Fruit fly (Drosophila melanogaster) whole organism, embryonic: Measurements from ENCODE around the gene CG7611.

Experiments used
- BEAF-32 ChIP-seq: fragments of 200-800 bp; sonication (Bioruptor generic); optimal IDR thresholded peaks from 3 replicates; lab custom pipeline; 2017; ENCODE audit warnings: missing biosample characterization, missing genetic modification characterization, mild to moderate bottlenecking, moderate library complexity, missing genetic modification reagents
- CG10431 ChIP-seq: fragments of 200-800 bp; sonication (Bioruptor generic); optimal IDR thresholded peaks from 3 replicates; lab custom pipeline; 2018; ENCODE audit warnings: missing biosample characterization, mild to moderate bottlenecking, missing genetic modification characterization
- CG13894 ChIP-seq: fragments of 200-800 bp; sonication (Bioruptor generic); optimal IDR thresholded peaks from 3 replicates; lab custom pipeline; 2018; ENCODE audit warnings: missing biosample characterization, mild to moderate bottlenecking, missing genetic modification characterization, moderate library complexity
- CG14710 ChIP-seq: fragments of 200-800 bp; sonication (Bioruptor generic); optimal IDR thresholded peaks from 3 replicates; lab custom pipeline; 2019; ENCODE audit warnings: missing biosample characterization, mild to moderate bottlenecking, missing genetic modification characterization, moderate library complexity
- CG15514 ChIP-seq: fragments of 200-800 bp; sonication (Bioruptor generic); optimal IDR thresholded peaks from 3 replicates; lab custom pipeline; 2017; ENCODE audit warnings: missing biosample characterization, missing genetic modification characterization, mild to moderate bottlenecking, moderate library complexity, missing genetic modification reagents
- CG15696 ChIP-seq: fragments of 200-800 bp; sonication (Bioruptor generic); optimal IDR thresholded peaks from 2 replicates; lab custom pipeline; 2019; ENCODE audit warnings: missing biosample characterization, mild to moderate bottlenecking, missing genetic modification characterization, moderate library complexity
- CG1603 ChIP-seq: fragments of 200-800 bp; sonication (Bioruptor generic); optimal IDR thresholded peaks from 2 replicates; lab custom pipeline; 2019; ENCODE audit warnings: missing biosample characterization, mild to moderate bottlenecking, missing genetic modification characterization, moderate library complexity
- CG16863 ChIP-seq: fragments of 200-800 bp; sonication (Bioruptor generic); optimal IDR thresholded peaks from 3 replicates; lab custom pipeline; 2016; ENCODE audit warnings: missing biosample characterization, missing genetic modification characterization
- CG34422 ChIP-seq: fragments of 200-800 bp; sonication (Bioruptor generic); IDR thresholded peaks from 3 replicates; pipeline ENCODE4 v1.3.6; 2022; ENCODE audit warnings: missing biosample characterization, missing genetic modification characterization
- CG4328 ChIP-seq: fragments of 200-800 bp; sonication (Bioruptor generic); optimal IDR thresholded peaks from 3 replicates; lab custom pipeline; 2017; ENCODE audit warnings: missing biosample characterization, missing genetic modification reagents, missing genetic modification characterization
- CG43689 ChIP-seq: fragments of 200-800 bp; sonication (Bioruptor generic); IDR thresholded peaks from 2 replicates; pipeline ENCODE4 v1.3.6; 2022; ENCODE audit warnings: missing biosample characterization, missing genetic modification characterization
- CG4424 ChIP-seq: fragments of 200-800 bp; sonication (Bioruptor generic); optimal IDR thresholded peaks from 3 replicates; lab custom pipeline; 2016; ENCODE audit warnings: missing biosample characterization, missing genetic modification characterization
- CG4820 ChIP-seq: fragments of 200-800 bp; sonication (Bioruptor generic); optimal IDR thresholded peaks from 3 replicates; lab custom pipeline; 2016; ENCODE audit warnings: missing biosample characterization, missing genetic modification characterization
- Camta ChIP-seq: fragments of 200-800 bp; sonication (Bioruptor generic); optimal IDR thresholded peaks from 2 replicates; lab custom pipeline; 2016; ENCODE audit warnings: missing biosample characterization, missing genetic modification characterization
- D19A ChIP-seq: fragments of 200-800 bp; optimal IDR thresholded peaks from 3 replicates; lab custom pipeline; 2019; ENCODE audit warnings: missing biosample characterization, mild to moderate bottlenecking, missing genetic modification characterization, moderate library complexity
- Dad ChIP-seq: fragments of 200-800 bp; sonication (Bioruptor generic); optimal IDR thresholded peaks from 3 replicates; lab custom pipeline; 2016; ENCODE audit warnings: missing biosample characterization, missing genetic modification characterization
- Dip2 ChIP-seq: fragments of 200-800 bp; sonication (Bioruptor generic); IDR thresholded peaks from 2 replicates; pipeline ENCODE4 v1.3.6; 2022; ENCODE audit warnings: missing biosample characterization, missing genetic modification characterization
- E2f1 ChIP-seq: fragments of 200-800 bp; sonication (Bioruptor generic); IDR thresholded peaks from 2 replicates; pipeline ENCODE4 v1.3.6; 2022; ENCODE audit warnings: missing biosample characterization, missing genetic modification characterization
- Fer2 ChIP-seq: fragments of 200-800 bp; sonication (Bioruptor generic); optimal IDR thresholded peaks from 2 replicates; lab custom pipeline; 2018; ENCODE audit warnings: missing biosample characterization, mild to moderate bottlenecking, missing genetic modification characterization, moderate library complexity
- HmgD ChIP-seq: fragments of 200-800 bp; sonication (Bioruptor generic); optimal IDR thresholded peaks from 3 replicates; lab custom pipeline; 2016; ENCODE audit warnings: missing biosample characterization, missing genetic modification characterization
- MESR4 ChIP-seq: fragments of 200-800 bp; sonication (Bioruptor generic); optimal IDR thresholded peaks from 2 replicates; lab custom pipeline; 2018; ENCODE audit warnings: missing biosample characterization, mild to moderate bottlenecking, missing genetic modification characterization, moderate library complexity
- Max ChIP-seq: fragments of 200-800 bp; sonication (Bioruptor generic); optimal IDR thresholded peaks from 2 replicates; lab custom pipeline; 2016; ENCODE audit warnings: missing biosample characterization, mild to moderate bottlenecking, missing genetic modification characterization
- Myb ChIP-seq: fragments of 200-800 bp; sonication (Bioruptor generic); optimal IDR thresholded peaks from 2 replicates; lab custom pipeline; 2016; ENCODE audit warnings: missing biosample characterization, missing genetic modification characterization
- Nf-YC ChIP-seq: fragments of 200-800 bp; optimal IDR thresholded peaks from 3 replicates; lab custom pipeline; 2019; ENCODE audit warnings: missing biosample characterization, mild to moderate bottlenecking, missing genetic modification characterization, moderate library complexity
- Opbp ChIP-seq: fragments of 200-800 bp; sonication (Bioruptor generic); IDR thresholded peaks from 3 replicates; pipeline ENCODE4 v1.3.6; 2022; ENCODE audit warnings: missing biosample characterization, missing genetic modification characterization; ENCODE audit not compliant: partially characterized antibody
- YL-1 ChIP-seq: fragments of 200-800 bp; sonication (Bioruptor generic); optimal IDR thresholded peaks from 3 replicates; lab custom pipeline; 2017; ENCODE audit warnings: missing biosample characterization, mild to moderate bottlenecking, missing genetic modification characterization
- ase ChIP-seq: fragments of 200-800 bp; sonication (Bioruptor generic); IDR thresholded peaks from 3 replicates; pipeline ENCODE4 v1.3.6; 2022; ENCODE audit warnings: missing biosample characterization, missing genetic modification characterization
- br ChIP-seq: fragments of >200 bp; optimal IDR thresholded peaks from 2 replicates; lab custom pipeline; 2017
- caup ChIP-seq: fragments of 200-800 bp; sonication (Bioruptor generic); optimal IDR thresholded peaks from 3 replicates; lab custom pipeline; 2017; ENCODE audit warnings: missing biosample characterization, mild to moderate bottlenecking, missing genetic modification characterization, moderate library complexity; ENCODE audit not compliant: severe bottlenecking
- cg ChIP-seq: fragments of 200-800 bp; sonication (Bioruptor generic); optimal IDR thresholded peaks from 3 replicates; lab custom pipeline; 2019; ENCODE audit warnings: missing biosample characterization, mild to moderate bottlenecking, missing genetic modification characterization, moderate library complexity
- chinmo ChIP-seq: fragments of 200-800 bp; sonication (Bioruptor generic); IDR thresholded peaks from 4 replicates; pipeline ENCODE4 v1.3.6; 2022; ENCODE audit warnings: missing biosample characterization, missing genetic modification characterization; ENCODE audit not compliant: partially characterized antibody
- chm ChIP-seq: fragments of 200-800 bp; sonication (Bioruptor generic); IDR thresholded peaks from 2 replicates; pipeline ENCODE4 v1.3.6; 2022; ENCODE audit warnings: missing biosample characterization, missing genetic modification characterization
- croc ChIP-seq: fragments of 200-800 bp; sonication (Bioruptor generic); conservative IDR thresholded peaks from 3 replicates; pipeline ENCODE4 v1.3.6; 2022; ENCODE audit warnings: missing biosample characterization, missing genetic modification characterization
- dimm ChIP-seq: fragments of 200-800 bp; sonication (Bioruptor generic); IDR thresholded peaks from 2 replicates; pipeline ENCODE4 v1.3.6; 2022; ENCODE audit warnings: missing biosample characterization, missing genetic modification characterization
- exex ChIP-seq: fragments of 200-800 bp; sonication (Bioruptor generic); optimal IDR thresholded peaks from 4 replicates; lab custom pipeline; 2018; ENCODE audit warnings: missing biosample characterization, mild to moderate bottlenecking, missing genetic modification characterization, moderate library complexity
- gsb-n ChIP-seq: fragments of 200-800 bp; sonication (Bioruptor generic); optimal IDR thresholded peaks from 3 replicates; lab custom pipeline; 2018; ENCODE audit warnings: missing biosample characterization, mild to moderate bottlenecking, missing genetic modification characterization
- lbe ChIP-seq: fragments of 200-800 bp; sonication (Bioruptor generic); optimal IDR thresholded peaks from 2 replicates; lab custom pipeline; 2016; ENCODE audit warnings: missing biosample characterization, mild to moderate bottlenecking, missing genetic modification characterization
- mld ChIP-seq: fragments of 200-800 bp; sonication (Bioruptor generic); IDR thresholded peaks from 3 replicates; pipeline ENCODE4 v1.3.6; 2022; ENCODE audit warnings: missing biosample characterization, missing genetic modification characterization; ENCODE audit not compliant: partially characterized antibody
- phol ChIP-seq: fragments of 200-800 bp; sonication (Bioruptor generic); optimal IDR thresholded peaks from 3 replicates; lab custom pipeline; 2018; ENCODE audit warnings: missing biosample characterization, mild to moderate bottlenecking, missing genetic modification characterization, moderate library complexity
- scrt ChIP-seq: fragments of 200-800 bp; sonication (Bioruptor generic); optimal IDR thresholded peaks from 2 replicates; lab custom pipeline; 2018; ENCODE audit warnings: missing biosample characterization, mild to moderate bottlenecking, missing genetic modification characterization, moderate library complexity
- shn ChIP-seq: fragments of 200-800 bp; sonication (Bioruptor generic); optimal IDR thresholded peaks from 3 replicates; lab custom pipeline; 2016; ENCODE audit warnings: missing biosample characterization, missing genetic modification characterization
- slp2 ChIP-seq: fragments of 200-800 bp; sonication (Bioruptor generic); optimal IDR thresholded peaks from 2 replicates; lab custom pipeline; 2016; ENCODE audit warnings: missing biosample characterization, missing genetic modification characterization
- sna ChIP-seq: fragments of 200-800 bp; sonication (Bioruptor generic); IDR thresholded peaks from 2 replicates; pipeline ENCODE4 v1.3.6; 2022; ENCODE audit warnings: missing biosample characterization, missing genetic modification characterization; ENCODE audit not compliant: partially characterized antibody
- so ChIP-seq: fragments of 200-800 bp; sonication (Bioruptor generic); IDR thresholded peaks from 3 replicates; pipeline ENCODE4 v1.3.6; 2022; ENCODE audit warnings: missing biosample characterization, missing genetic modification characterization
- trem ChIP-seq: fragments of 200-800 bp; optimal IDR thresholded peaks from 3 replicates; lab custom pipeline; 2019; ENCODE audit warnings: missing biosample characterization, mild to moderate bottlenecking, missing genetic modification characterization, moderate library complexity
- usp ChIP-seq: fragments of >200 bp; optimal IDR thresholded peaks from 2 replicates; lab custom pipeline; 2017; ENCODE audit warnings: missing biosample characterization, missing genetic modification characterization
- yki ChIP-seq: fragments of >200 bp; optimal IDR thresholded peaks from 3 replicates; lab custom pipeline; 2018

The CG7611 gene

dm6 chr3L:21523059-21523836 lies at the start of gene CG7611 (continued):
- TF ChIP-seq so (GFP tag; lab: Robert Waterston, UW) = no peak
- TF ChIP-seq Nf-YC (tag; lab: Kevin White, UChicago) = no peak
- TF ChIP-seq D19A (tag; lab: Kevin White, UChicago) = peak; percentile 24
- TF ChIP-seq CG43689 (GFP tag; lab: Robert Waterston, UW) = no peak
- TF ChIP-seq CG4424 = no peak
- TF ChIP-seq CG10431 = peak; percentile 79
- TF ChIP-seq CG16863 = no peak
- TF ChIP-seq exex (tag; lab: Kevin White, UChicago) = no peak
- TF ChIP-seq BEAF-32 (GFP tag; lab: Kevin White, UChicago) = peak; percentile 35
- TF ChIP-seq CG4820 (GFP tag; lab: Kevin White, UChicago) = no peak
- no peak for TF ChIP-seq CG15514 (GFP tag; lab: Kevin White, UChicago)
- peak; percentile 50 for TF ChIP-seq sna (GFP tag; lab: Robert Waterston, UW)
- TF ChIP-seq chm (GFP tag; lab: Robert Waterston, UW) = no peak
- TF ChIP-seq CG1603 (tag; lab: Kevin White, UChicago) = peak; percentile 29
- no peak for TF ChIP-seq dimm (GFP tag; lab: Robert Waterston, UW)
- no peak for TF ChIP-seq Fer2
- no peak for TF ChIP-seq Max
- TF ChIP-seq CG34422 (GFP tag; lab: Robert Waterston, UW) = no peak; the same call in 2 of the 3 replicates
- TF ChIP-seq slp2 (GFP tag; lab: Kevin White, UChicago) = no peak
- no peak for TF ChIP-seq br (lab: Kevin White, UChicago)
- no peak for TF ChIP-seq gsb-n
- peak; percentile 15 for TF ChIP-seq phol
- TF ChIP-seq lbe (GFP tag; lab: Kevin White, UChicago) = peak; percentile 11
- no peak for TF ChIP-seq Camta (GFP tag; lab: Kevin White, UChicago)
- peak; percentile 52 for TF ChIP-seq trem (tag; lab: Kevin White, UChicago)
- TF ChIP-seq yki (lab: Kevin White, UChicago) = no peak
- TF ChIP-seq CG15696 (tag; lab: Kevin White, UChicago) = no peak
- TF ChIP-seq cg (GFP tag; lab: Kevin White, UChicago) = peak; percentile 66
- peak; percentile 35 for TF ChIP-seq CG14710 (tag; lab: Kevin White, UChicago)
- no peak for TF ChIP-seq ase
- TF ChIP-seq Dip2 (GFP tag; lab: Robert Waterston, UW) = no peak
- TF ChIP-seq MESR4 (GFP tag; lab: Kevin White, UChicago) = peak; percentile 97
- TF ChIP-seq shn (GFP tag; lab: Kevin White, UChicago) = no peak
- TF ChIP-seq caup (GFP tag; lab: Kevin White, UChicago) = no peak
- TF ChIP-seq mld (GFP tag; lab: Robert Waterston, UW) = no peak
- TF ChIP-seq E2f1 = no peak
- TF ChIP-seq Opbp (GFP tag; lab: Robert Waterston, UW) = no peak
- TF ChIP-seq CG4328 (GFP tag; lab: Kevin White, UChicago) = no peak
- TF ChIP-seq Myb = peak; percentile 40
- TF ChIP-seq CG13894 (tag; lab: Kevin White, UChicago) = no peak
- no peak for TF ChIP-seq scrt (GFP tag; lab: Kevin White, UChicago)
- no peak for TF ChIP-seq usp (GFP tag; lab: Kevin White, UChicago)
- peak; percentile 70 for TF ChIP-seq YL-1
- 0 out of 4 replicates have a peak, but pooled peaks have one; percentile 69 for TF ChIP-seq chinmo (GFP tag; lab: Robert Waterston, UW)
- TF ChIP-seq croc (GFP tag; lab: Robert Waterston, UW) = no peak
- TF ChIP-seq Dad (GFP tag; lab: Kevin White, UChicago) = no peak
- TF ChIP-seq HmgD (GFP tag; lab: Kevin White, UChicago) = no peak
- TF ChIP-seq, all 482 proteins: peak for 50
